Worm (Caenorhabditis elegans) whole organism, L4/young adult: ENCODE measurements around the gene frg-1.

Experiments used
- W03F9.2 ChIP-seq: fragments of 150-350 bp; optimal IDR thresholded peaks from 2 replicates; lab custom pipeline; 2014; ENCODE audit warnings: missing biosample characterization, missing genetic modification characterization
- dao-5 ChIP-seq: sonication (generic microtip); optimal IDR thresholded peaks from 2 replicates; lab custom pipeline; 2016; ENCODE audit warnings: missing genotype, missing genetic modification characterization, moderate library complexity, missing compliant biosample characterization
- him-1 ChIP-seq: sonication (generic microtip); optimal IDR thresholded peaks from 2 replicates; lab custom pipeline; 2016; ENCODE audit warnings: missing genotype, missing genetic modification reagents, missing genetic modification characterization, missing compliant biosample characterization

DNA sequence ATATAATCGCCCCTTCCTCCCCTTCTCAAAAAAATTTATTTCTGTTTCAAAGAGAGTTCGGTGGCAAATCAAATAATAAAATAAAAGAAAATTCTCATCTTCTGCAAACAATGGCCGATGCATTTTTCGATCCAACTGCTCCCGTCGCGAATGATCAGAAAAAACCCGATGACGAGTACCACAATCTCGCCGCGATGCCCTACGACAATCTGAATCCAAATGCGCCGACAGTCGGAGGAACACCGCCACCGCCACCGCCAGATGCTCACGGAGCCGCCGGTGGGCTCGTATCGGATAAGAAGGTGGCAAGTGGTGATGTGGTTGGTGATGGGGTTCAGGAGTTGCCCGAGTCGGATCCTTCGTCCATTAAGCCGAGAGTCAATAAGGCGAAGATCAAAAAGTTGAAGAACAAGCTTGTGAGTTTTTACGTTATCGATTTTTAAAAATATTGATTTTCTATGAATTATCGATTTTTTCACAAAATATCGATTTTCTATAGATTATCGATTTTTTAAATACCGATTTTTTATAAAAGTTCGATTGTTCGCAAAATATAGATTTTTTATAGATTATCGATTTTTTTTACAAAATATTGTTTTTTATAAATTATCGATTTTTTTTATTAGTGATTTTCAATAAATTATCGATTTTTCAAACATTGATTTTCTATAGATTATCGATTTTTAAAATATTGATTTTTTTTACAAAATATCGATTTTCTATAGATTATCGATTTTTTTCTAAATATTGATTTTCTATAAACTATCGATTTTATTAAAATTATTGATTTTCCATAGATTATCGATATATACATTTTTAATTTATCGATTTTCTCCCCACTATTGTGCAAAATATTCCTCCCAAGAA lies 27.4 kb upstream of the frg-1 start, which contains the start of gene Y39E4A.1:
- no peak for TF ChIP-seq him-1 (tag; lab: Kevin White, UChicago)
- no peak for TF ChIP-seq dao-5 (tag; lab: Kevin White, UChicago)
- TF ChIP-seq W03F9.2 (tag; lab: Kevin White, UChicago), result no peak
